Worm (Caenorhabditis elegans): ENCODE measurements around the gene pat-4.

The pat-4 gene

DNA sequence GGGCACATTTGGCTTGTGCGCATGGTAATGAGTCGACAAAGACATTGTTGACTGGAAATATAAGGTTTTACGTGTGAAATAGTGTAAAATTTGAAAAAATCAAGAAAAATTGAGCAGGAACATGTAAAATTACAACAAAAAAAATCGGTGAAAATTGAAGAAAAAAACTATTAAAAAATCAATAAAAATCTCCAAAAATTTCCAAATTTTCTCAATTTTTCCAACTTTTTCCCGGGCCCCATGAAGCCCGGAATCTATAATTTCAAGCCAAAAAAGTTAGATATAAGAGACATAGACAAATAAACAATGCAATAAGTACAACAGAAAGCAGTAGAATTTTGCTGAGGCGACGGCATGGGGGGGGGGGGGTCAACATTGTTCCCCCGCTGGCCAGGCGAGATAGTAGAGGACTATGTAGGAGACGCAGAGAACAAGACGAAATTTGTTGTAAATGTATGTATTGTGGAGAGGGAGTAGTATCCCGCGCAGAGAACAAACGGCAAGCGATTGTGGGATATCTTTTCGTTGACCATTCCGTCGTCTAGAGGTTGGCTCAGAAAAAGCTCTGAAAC, at the start of gene pat-4:
pat-4 (minus strand) TSS at position 51 of the 572 bp plus-strand sequence.
- TF ChIP-seq Y56A3A.18 (GFP tag; IDR thresholded peaks at IDR 0.05) (no peak), hmg-1.2 (GFP tag; IDR thresholded peaks at IDR 0.05) (peak; percentile 88), cebp-1 (GFP tag; IDR thresholded peaks at IDR 0.05) (no peak), cebp-1 (tag; optimal IDR thresholded peaks at IDR 0.05) (peak; percentile 42), K12H6.12 (tag; optimal IDR thresholded peaks at IDR 0.05) (no peak), cebp-2 (GFP tag; IDR thresholded peaks at IDR 0.05) (no peak), madf-3 (GFP tag; IDR thresholded peaks at IDR 0.05) (no peak), snpc-1.3 (tag; optimal IDR thresholded peaks at IDR 0.05; ENCODE audit: insufficient read depth) (no peak), attf-3 (GFP tag; conservative IDR thresholded peaks at IDR 0.05) (no peak), gei-17 (GFP tag; optimal IDR thresholded peaks at IDR 0.05) (no peak), B0336.3 (GFP tag; IDR thresholded peaks at IDR 0.05) (no peak), unc-62 (GFP tag; optimal IDR thresholded peaks at IDR 0.05) (no peak), lin-54 (GFP tag; optimal IDR thresholded peaks at IDR 0.05) (no peak)

DNA sequence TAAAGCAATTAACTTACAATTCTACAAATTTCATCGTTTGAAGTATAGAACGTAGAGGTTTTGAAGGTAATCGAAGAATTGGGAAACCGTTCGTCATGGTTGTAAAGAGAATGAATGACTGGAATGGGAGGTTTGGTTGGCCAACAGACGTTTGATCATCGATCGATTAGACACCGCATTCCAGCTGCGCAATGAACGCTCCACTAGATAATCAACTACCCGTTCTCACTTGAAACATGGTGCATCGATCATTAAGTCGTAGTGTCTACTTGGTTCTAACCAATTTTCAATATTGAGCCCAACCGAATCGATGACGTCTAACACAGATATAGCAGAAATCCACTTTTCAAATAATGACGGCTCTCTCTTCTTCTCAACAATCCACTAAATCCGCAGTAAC, 48.5 kb upstream of the pat-4 start, which contains the start of gene fbxb-82:
fbxb-82 (minus strand) TSS at position 101 of the 400 bp plus-strand sequence.
- TF ChIP-seq unc-130 (GFP tag; optimal IDR thresholded peaks at IDR 0.05) (no peak), tbx-9 (tag; optimal IDR thresholded peaks at IDR 0.05; ENCODE audit: borderline replicate concordance) (no peak), mcd-1 (GFP tag; IDR thresholded peaks at IDR 0.05) (no peak), egl-18 (GFP tag; IDR thresholded peaks at IDR 0.05) (no peak), ztf-3 (GFP tag; optimal IDR thresholded peaks at IDR 0.05) (no peak), rpc-1 (optimal IDR thresholded peaks at IDR 0.05) (no peak), rpc-1 (tag; optimal IDR thresholded peaks at IDR 0.05) (no peak), cebp-2 (GFP tag; IDR thresholded peaks at IDR 0.05) (no peak), dpl-1 (GFP tag; optimal IDR thresholded peaks at IDR 0.05) (no peak), lin-26 (GFP tag; IDR thresholded peaks at IDR 0.05) (no peak), mel-28 (tag; optimal IDR thresholded peaks at IDR 0.05; ENCODE audit: borderline replicate concordance) (no peak), nhr-27 (tag; optimal IDR thresholded peaks at IDR 0.05) (no peak), T26A5.8 (tag; optimal IDR thresholded peaks at IDR 0.05) (no peak), zim-3 (tag; optimal IDR thresholded peaks at IDR 0.05) (no peak), hmg-20 (GFP tag; IDR thresholded peaks at IDR 0.05) (no peak)

DNA sequence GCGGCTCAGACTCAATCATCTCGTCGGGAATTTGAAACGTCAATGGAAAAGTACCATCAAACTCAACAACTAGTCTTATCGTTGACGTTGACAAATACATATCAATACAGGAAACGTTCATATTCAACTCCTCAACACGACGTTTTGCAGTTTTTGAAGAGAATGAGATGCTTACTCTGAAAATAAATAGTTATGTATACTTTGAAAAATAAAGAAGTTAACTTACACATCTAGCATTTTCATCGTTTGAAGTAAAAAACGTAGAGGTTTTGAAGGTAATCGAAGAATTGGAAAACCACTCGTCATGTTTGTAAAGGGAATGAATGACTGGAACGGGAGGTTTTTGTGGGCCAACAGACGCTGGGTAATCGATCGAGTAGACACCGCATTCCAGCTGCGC, 46.3 kb upstream of the pat-4 start, which contains the start of gene fbxb-81:
fbxb-81 (minus strand) TSS at position 314 of the 400 bp plus-strand sequence.
- TF ChIP-seq akir-1 (GFP tag; optimal IDR thresholded peaks at IDR 0.05) (no peak), ztf-28 (GFP tag; IDR thresholded peaks at IDR 0.05) (no peak), lin-40 (tag; optimal IDR thresholded peaks at IDR 0.05) (no peak), madf-3 (GFP tag; IDR thresholded peaks at IDR 0.05) (no peak), snpc-3.4 (tag; optimal IDR thresholded peaks at IDR 0.05) (no peak), F49E8.2 (tag; optimal IDR thresholded peaks at IDR 0.05; ENCODE audit: insufficient read depth) (no peak), ztf-3 (GFP tag; optimal IDR thresholded peaks at IDR 0.05) (no peak), lin-54 (GFP tag; optimal IDR thresholded peaks at IDR 0.05) (no peak), hmg-1.2 (GFP tag; IDR thresholded peaks at IDR 0.05) (no peak), mel-28 (tag; optimal IDR thresholded peaks at IDR 0.05; ENCODE audit: borderline replicate concordance) (no peak), ztf-25 (GFP tag; IDR thresholded peaks at IDR 0.05) (no peak), lin-35 (GFP tag; optimal IDR thresholded peaks at IDR 0.05) (no peak), nhr-120 (GFP tag; IDR thresholded peaks at IDR 0.05) (no peak), bed-1 (GFP tag; IDR thresholded peaks at IDR 0.05) (no peak), nfya-1 (tag; optimal IDR thresholded peaks at IDR 0.05; ENCODE audit: borderline replicate concordance, insufficient read depth) (no peak)
